Fruit fly (Drosophila melanogaster): Measurements from ENCODE around the gene Unc-76.

Gene Unc-76

dm6 chrX:2036383-2036782 lies 44.0 kb upstream of the Unc-76 start (continued):
- TF ChIP-seq CG5180 (GFP tag; optimal IDR thresholded peaks at IDR 0.05) (peak; percentile 74), CG4360 (GFP tag; IDR thresholded peaks at IDR 0.05) (0 out of 2 replicates have a peak, but pooled peaks have one; percentile 9), dpn (GFP tag; optimal IDR thresholded peaks at IDR 0.05) (no peak), CG2120 (GFP tag; optimal IDR thresholded peaks at IDR 0.05) (no peak), MTF-1 (GFP tag; optimal IDR thresholded peaks at IDR 0.05; ENCODE audit: borderline replicate concordance) (peak; percentile 16), Deaf1 (tag; optimal IDR thresholded peaks at IDR 0.05) (peak; percentile 98), Six4 (GFP tag; optimal IDR thresholded peaks at IDR 0.05) (no peak), cg (GFP tag; optimal IDR thresholded peaks at IDR 0.05) (peak; percentile 32), sens-2 (GFP tag; IDR thresholded peaks at IDR 0.05) (0 out of 2 replicates have a peak, but pooled peaks have one; percentile 18), B-H1 (GFP tag; IDR thresholded peaks at IDR 0.05) (no peak), Dbx (GFP tag; IDR thresholded peaks at IDR 0.05) (peak; percentile 17; the same call in 1 of the 3 replicates), Rfx (GFP tag; IDR thresholded peaks at IDR 0.05) (peak; percentile 19), CG15514 (GFP tag; optimal IDR thresholded peaks at IDR 0.05) (peak; percentile 7), bbx (GFP tag; IDR thresholded peaks at IDR 0.05; ENCODE audit: partially characterized antibody) (peak; percentile 41; the same call in 1 of the 2 replicates), CG17385 (GFP tag; optimal IDR thresholded peaks at IDR 0.05) (peak; percentile 32), bowl (GFP tag; IDR thresholded peaks at IDR 0.05) (0 out of 2 replicates have a peak, but pooled peaks have one; percentile 24), Drgx (GFP tag; IDR thresholded peaks at IDR 0.05) (peak; percentile 13; the same call in 1 of the 2 replicates), knrl (GFP tag; IDR thresholded peaks at IDR 0.05; ENCODE audit: partially characterized antibody) (0 out of 3 replicates have a peak, but pooled peaks have one; percentile 25), chm (GFP tag; IDR thresholded peaks at IDR 0.05) (peak; percentile 43; the same call in 1 of the 2 replicates), CG12769 (tag; optimal IDR thresholded peaks at IDR 0.05) (peak; percentile 92), CG13287 (GFP tag; IDR thresholded peaks at IDR 0.05; ENCODE audit: partially characterized antibody) (peak; percentile 7; the same call in 1 of the 2 replicates), Med (GFP tag) (peak; percentile 28), Jarid2 (GFP tag; optimal IDR thresholded peaks at IDR 0.05) (peak; percentile 76), pros (GFP tag; optimal IDR thresholded peaks at IDR 0.05) (peak; percentile 13)

dm6 chrX:2036800-2037488 lies 43.5 kb upstream of the Unc-76 start:
- TF ChIP-seq bsh (GFP tag; optimal IDR thresholded peaks at IDR 0.05) = peak in 1 of 2 experiments; percentile 13
- no peak for TF ChIP-seq CG7745 (tag; optimal IDR thresholded peaks at IDR 0.05)
- TF ChIP-seq dysf (GFP tag; IDR thresholded peaks at IDR 0.05) = 0 out of 3 replicates have a peak, but pooled peaks have one; percentile 35
- peak; percentile 36 for TF ChIP-seq eyg (GFP tag; optimal IDR thresholded peaks at IDR 0.05)
- TF ChIP-seq CG1603 (tag; optimal IDR thresholded peaks at IDR 0.05) = peak; percentile 44
- TF ChIP-seq H2.0 (GFP tag; IDR thresholded peaks at IDR 0.05) = no peak
- peak; percentile 14 for TF ChIP-seq HLH54F (GFP tag; optimal IDR thresholded peaks at IDR 0.05)
- no peak for TF ChIP-seq hkb (optimal IDR thresholded peaks at IDR 0.05)
- 0 out of 2 replicates have a peak, but pooled peaks have one; percentile 15 for TF ChIP-seq hkb (GFP tag; IDR thresholded peaks at IDR 0.05)
- TF ChIP-seq CG9437 (GFP tag; optimal IDR thresholded peaks at IDR 0.05) = peak; percentile 36
- peak; percentile 7 for TF ChIP-seq mam (GFP tag; optimal IDR thresholded peaks at IDR 0.05)
- no peak for TF ChIP-seq Ada2b (GFP tag; IDR thresholded peaks at IDR 0.05)
- peak; percentile 41 for TF ChIP-seq Sox102F (GFP tag; optimal IDR thresholded peaks at IDR 0.05)
- TF ChIP-seq CG31224 (GFP tag; IDR thresholded peaks at IDR 0.05) = 0 out of 2 replicates have a peak, but pooled peaks have one; percentile 4
- 0 out of 3 replicates have a peak, but pooled peaks have one; percentile 32 for TF ChIP-seq H15 (GFP tag; IDR thresholded peaks at IDR 0.05)
- TF ChIP-seq jumu (GFP tag; optimal IDR thresholded peaks at IDR 0.05) = peak; percentile 32
- TF ChIP-seq CG11504 (tag; optimal IDR thresholded peaks at IDR 0.05) = peak; percentile 50
- TF ChIP-seq Hr51 (GFP tag; optimal IDR thresholded peaks at IDR 0.05) = peak in 1 of 2 experiments; percentile 30
- no peak for TF ChIP-seq CG8765 (GFP tag; IDR thresholded peaks at IDR 0.05)
- peak; percentile 17 for TF ChIP-seq shn (GFP tag; optimal IDR thresholded peaks at IDR 0.05)
- TF ChIP-seq CG13424 (tag; optimal IDR thresholded peaks at IDR 0.05) = peak; percentile 13
- TF ChIP-seq phol (tag; optimal IDR thresholded peaks at IDR 0.05) = peak; percentile 39
- no peak for TF ChIP-seq CG10979 (tag; optimal IDR thresholded peaks at IDR 0.05)
- no peak for TF ChIP-seq gt (GFP tag; IDR thresholded peaks at IDR 0.05)
